Worm (Caenorhabditis elegans) whole organism, mixed stage, embryonic: ENCODE results near the gene Y116A8C.10.

Experiments used
- M03D4.4 ChIP-seq: sonication (generic microtip); optimal IDR thresholded peaks from 2 replicates; lab custom pipeline; 2017; ENCODE audit warnings: mild to moderate bottlenecking, missing genetic modification characterization, missing compliant biosample characterization
- bed-3 ChIP-seq: fragments of 200-800 bp; sonication (Bioruptor generic); optimal IDR thresholded peaks from 3 replicates; lab custom pipeline; 2018; ENCODE audit warnings: mild to moderate bottlenecking, missing genetic modification characterization, moderate library complexity, missing compliant biosample characterization
- blmp-1 ChIP-seq: fragments of 150-350 bp; optimal IDR thresholded peaks from 2 replicates; lab custom pipeline; 2014; ENCODE audit warnings: missing biosample characterization, missing genetic modification characterization
- ceh-39 ChIP-seq: fragments of 150-350 bp; optimal IDR thresholded peaks from 2 replicates; lab custom pipeline; 2014; ENCODE audit warnings: missing biosample characterization, missing genetic modification characterization
- ceh-43 ChIP-seq: fragments of 200-800 bp; sonication (Bioruptor generic); optimal IDR thresholded peaks from 2 replicates; lab custom pipeline; 2018; ENCODE audit warnings: mild to moderate bottlenecking, missing genetic modification characterization, moderate library complexity, missing compliant biosample characterization
- ceh-83 ChIP-seq: fragments of 200-800 bp; sonication (Bioruptor generic); optimal IDR thresholded peaks from 2 replicates; lab custom pipeline; 2018; ENCODE audit warnings: mild to moderate bottlenecking, missing genetic modification characterization, missing compliant biosample characterization
- ces-1 ChIP-seq: fragments of 150-350 bp; optimal IDR thresholded peaks from 2 replicates; lab custom pipeline; 2014; ENCODE audit warnings: missing biosample characterization, missing genetic modification reagents, missing genetic modification characterization
- cnd-1 ChIP-seq: fragments of 200-800 bp; sonication (Bioruptor generic); optimal IDR thresholded peaks from 2 replicates; lab custom pipeline; 2018; ENCODE audit warnings: mild to moderate bottlenecking, missing genetic modification characterization, missing compliant biosample characterization
- drap-1 ChIP-seq: fragments of 200-800 bp; sonication (Bioruptor generic); optimal IDR thresholded peaks from 3 replicates; lab custom pipeline; 2018; ENCODE audit warnings: mild to moderate bottlenecking, missing genetic modification characterization, missing compliant biosample characterization
- elt-1 ChIP-seq: sonication (generic microtip); optimal IDR thresholded peaks from 2 replicates; lab custom pipeline; 2017; ENCODE audit warnings: missing genetic modification characterization, mild to moderate bottlenecking, missing compliant biosample characterization, antibody characterized with exemption, moderate library complexity, borderline replicate concordance; ENCODE audit not compliant: insufficient read depth
- elt-3 ChIP-seq: fragments of 150-350 bp; optimal IDR thresholded peaks from 2 replicates; lab custom pipeline; 2014; ENCODE audit warnings: missing biosample characterization, missing genetic modification characterization
- ham-2 ChIP-seq: fragments of 200-800 bp; sonication (Bioruptor generic); optimal IDR thresholded peaks from 2 replicates; lab custom pipeline; 2018; ENCODE audit warnings: mild to moderate bottlenecking, missing genetic modification characterization, missing compliant biosample characterization
- hlh-1 ChIP-seq: fragments of 150-350 bp; optimal IDR thresholded peaks from 2 replicates; lab custom pipeline; 2014; ENCODE audit warnings: missing biosample characterization, missing genetic modification reagents, missing genetic modification characterization
- lin-13 ChIP-seq: fragments of 150-350 bp; optimal IDR thresholded peaks from 2 replicates; lab custom pipeline; 2014; ENCODE audit warnings: missing biosample characterization, missing genetic modification characterization
- lin-32 ChIP-seq: fragments of 200-800 bp; sonication (Bioruptor generic); optimal IDR thresholded peaks from 2 replicates; lab custom pipeline; 2018; ENCODE audit warnings: mild to moderate bottlenecking, missing genetic modification characterization, missing compliant biosample characterization
- lsy-2 ChIP-seq: fragments of 150-350 bp; optimal IDR thresholded peaks from 2 replicates; lab custom pipeline; 2014; ENCODE audit warnings: missing biosample characterization, missing genetic modification characterization
- mep-1 ChIP-seq: fragments of 150-350 bp; optimal IDR thresholded peaks from 2 replicates; lab custom pipeline; 2017; ENCODE audit warnings: missing biosample characterization, missing genetic modification reagents, missing genetic modification characterization, inconsistent platforms
- mls-2 ChIP-seq: sonication (generic microtip); optimal IDR thresholded peaks from 2 replicates; lab custom pipeline; 2016; ENCODE audit warnings: mild to moderate bottlenecking, missing genetic modification characterization, moderate library complexity, missing compliant biosample characterization
- nhr-12 ChIP-seq: fragments of 150-350 bp; optimal IDR thresholded peaks from 2 replicates; lab custom pipeline; 2014; ENCODE audit warnings: missing biosample characterization, missing genetic modification characterization
- nhr-2 ChIP-seq: fragments of 150-350 bp; optimal IDR thresholded peaks from 2 replicates; lab custom pipeline; 2014; ENCODE audit warnings: missing biosample characterization, missing genetic modification characterization
- nhr-237 ChIP-seq: fragments of 150-350 bp; optimal IDR thresholded peaks from 2 replicates; lab custom pipeline; 2014; ENCODE audit warnings: missing biosample characterization, missing genetic modification characterization
- nhr-28 ChIP-seq: fragments of 150-350 bp; optimal IDR thresholded peaks from 2 replicates; lab custom pipeline; 2014; ENCODE audit warnings: missing biosample characterization, missing genetic modification characterization
- nhr-76 ChIP-seq: sonication (generic microtip); optimal IDR thresholded peaks from 2 replicates; lab custom pipeline; 2017; ENCODE audit warnings: missing biosample characterization, missing genetic modification characterization
- pha-4 ChIP-seq: fragments of 150-350 bp; optimal IDR thresholded peaks from 2 replicates; lab custom pipeline; 2018; ENCODE audit warnings: missing biosample characterization, missing genetic modification reagents, missing genetic modification characterization
- sem-2 ChIP-seq: fragments of 200-800 bp; sonication (Bioruptor generic); optimal IDR thresholded peaks from 2 replicates; lab custom pipeline; 2018; ENCODE audit warnings: mild to moderate bottlenecking, missing genetic modification characterization, missing compliant biosample characterization
- snpc-4 ChIP-seq: fragments of 150-350 bp; optimal IDR thresholded peaks from 2 replicates; lab custom pipeline; 2014; ENCODE audit warnings: missing biosample characterization, missing genetic modification characterization
- tbx-8 ChIP-seq: fragments of 200-800 bp; sonication (Bioruptor generic); optimal IDR thresholded peaks from 2 replicates; lab custom pipeline; 2018; ENCODE audit warnings: mild to moderate bottlenecking, missing genetic modification characterization, moderate library complexity, missing compliant biosample characterization
- unc-120 ChIP-seq: sonication (generic microtip); optimal IDR thresholded peaks from 2 replicates; lab custom pipeline; 2017; ENCODE audit warnings: missing genetic modification characterization, missing compliant biosample characterization; ENCODE audit not compliant: poor library complexity, severe bottlenecking
- unc-39 ChIP-seq: fragments of 150-350 bp; optimal IDR thresholded peaks from 2 replicates; lab custom pipeline; 2014; ENCODE audit warnings: missing biosample characterization, missing genetic modification characterization
- unc-62 ChIP-seq: fragments of 150-350 bp; optimal IDR thresholded peaks from 2 replicates; lab custom pipeline; 2014; ENCODE audit warnings: missing biosample characterization, missing genetic modification reagents, missing genetic modification characterization
- zip-8 ChIP-seq: fragments of 150-350 bp; optimal IDR thresholded peaks from 2 replicates; lab custom pipeline; 2014; ENCODE audit warnings: missing biosample characterization, missing genetic modification characterization
- ztf-11 ChIP-seq: fragments of 150-350 bp; optimal IDR thresholded peaks from 2 replicates; lab custom pipeline; 2014; ENCODE audit warnings: missing biosample characterization, missing genetic modification characterization

Gene Y116A8C.10

ce11 chrIV:16926558-16926957 is 12.3 kb downstream of the Y116A8C.10 start:
- TF ChIP-seq ham-2 (GFP tag; lab: Kevin White, UChicago) (no peak), bed-3 (GFP tag; lab: Kevin White, UChicago) (no peak), nhr-2 (tag; lab: Kevin White, UChicago) (no peak), elt-1 (tag; lab: Kevin White, UChicago) (no peak), nhr-237 (tag; lab: Kevin White, UChicago) (no peak), unc-120 (tag; lab: Kevin White, UChicago) (no peak), zip-8 (tag; lab: Kevin White, UChicago) (no peak), ztf-11 (tag; lab: Kevin White, UChicago) (no peak), nhr-28 (tag; lab: Kevin White, UChicago) (no peak), unc-39 (tag; lab: Kevin White, UChicago) (no peak)

- no peak for TF ChIP-seq nhr-12 (tag; lab: Kevin White, UChicago)
- TF ChIP-seq cnd-1: no peak
- no peak for TF ChIP-seq M03D4.4
- no peak for TF ChIP-seq ces-1
- no peak for TF ChIP-seq nhr-237 (tag; lab: Kevin White, UChicago)
- no peak for TF ChIP-seq elt-3
- no peak for TF ChIP-seq ceh-39
These were observed 13.5 kb downstream of the Y116A8C.10 start for ce11 chrIV:16925363-16925863.

- no peak for TF ChIP-seq blmp-1 (tag; lab: Kevin White, UChicago)
- TF ChIP-seq ceh-43 (GFP tag; lab: Kevin White, UChicago): no peak
- TF ChIP-seq sem-2 (GFP tag; lab: Kevin White, UChicago): no peak
- no peak for TF ChIP-seq nhr-76 (tag; lab: Kevin White, UChicago)
- TF ChIP-seq nhr-2 (tag; lab: Kevin White, UChicago): no peak
- TF ChIP-seq ztf-11 (tag; lab: Kevin White, UChicago): no peak
- TF ChIP-seq lsy-2 (tag; lab: Kevin White, UChicago): no peak
- TF ChIP-seq unc-120 (tag; lab: Kevin White, UChicago): no peak
- TF ChIP-seq bed-3 (GFP tag; lab: Kevin White, UChicago): no peak
- TF ChIP-seq ces-1: no peak
- no peak for TF ChIP-seq mls-2 (tag; lab: Kevin White, UChicago)
- no peak for TF ChIP-seq ham-2 (GFP tag; lab: Kevin White, UChicago)
- no peak for TF ChIP-seq lin-32 (GFP tag; lab: Kevin White, UChicago)
These were observed 14.8 kb downstream of the Y116A8C.10 start, which contains the start of gene nep-24 for ce11 chrIV:16924092-16924491. TSS of gene nep-24 (plus strand) at chrIV:16924392.

DNA sequence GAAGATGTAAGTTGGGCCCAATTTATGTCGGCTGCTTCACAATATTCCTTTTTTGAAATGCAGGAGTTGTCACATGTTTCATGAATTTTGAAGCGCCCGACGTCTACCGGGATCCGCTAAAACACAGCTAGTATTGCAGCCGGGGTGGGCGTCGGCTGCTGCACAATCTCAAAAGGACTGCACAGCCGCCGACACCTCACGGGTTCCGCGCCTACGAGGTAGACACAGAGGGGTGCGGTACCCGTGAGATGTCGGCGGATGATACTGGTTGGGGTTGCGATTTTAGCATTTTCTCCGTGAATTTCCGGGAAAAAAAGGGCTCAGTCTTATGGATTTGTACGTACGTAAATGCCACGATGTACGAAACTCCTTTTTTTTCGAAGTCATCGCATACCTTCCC is 16.9 kb downstream of the Y116A8C.10 start:
- TF ChIP-seq nhr-28 (tag; lab: Kevin White, UChicago) (no peak), unc-62 (GFP tag; lab: Kevin White, UChicago) (no peak), hlh-1 (tag; lab: Kevin White, UChicago) (no peak)

DNA sequence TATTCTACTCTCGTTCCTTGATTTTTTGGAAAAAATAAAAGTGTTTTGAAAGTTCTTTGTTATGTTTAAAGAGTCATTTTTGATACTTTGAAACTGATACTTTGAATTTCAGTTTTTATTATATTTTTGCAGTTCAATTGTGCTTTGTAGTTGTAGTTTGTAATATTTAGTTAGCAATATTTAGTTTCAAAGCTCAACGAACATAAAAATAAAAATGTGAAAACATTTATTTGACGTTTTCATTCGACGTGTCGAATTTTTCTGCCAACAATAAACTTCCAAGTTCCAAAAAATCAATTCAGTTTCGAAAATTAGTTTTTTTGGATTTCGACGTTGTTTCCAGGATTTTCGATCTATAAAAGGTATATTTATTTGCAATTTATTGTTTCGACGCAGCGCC is 18.9 kb downstream of the Y116A8C.10 start, which contains the start of gene nep-23:
TSS of gene nep-23 (plus strand) at position 301 of the 400 bp plus-strand sequence.
- TF ChIP-seq unc-120 (tag; lab: Kevin White, UChicago) (no peak), blmp-1 (tag; lab: Kevin White, UChicago) (no peak)

DNA sequence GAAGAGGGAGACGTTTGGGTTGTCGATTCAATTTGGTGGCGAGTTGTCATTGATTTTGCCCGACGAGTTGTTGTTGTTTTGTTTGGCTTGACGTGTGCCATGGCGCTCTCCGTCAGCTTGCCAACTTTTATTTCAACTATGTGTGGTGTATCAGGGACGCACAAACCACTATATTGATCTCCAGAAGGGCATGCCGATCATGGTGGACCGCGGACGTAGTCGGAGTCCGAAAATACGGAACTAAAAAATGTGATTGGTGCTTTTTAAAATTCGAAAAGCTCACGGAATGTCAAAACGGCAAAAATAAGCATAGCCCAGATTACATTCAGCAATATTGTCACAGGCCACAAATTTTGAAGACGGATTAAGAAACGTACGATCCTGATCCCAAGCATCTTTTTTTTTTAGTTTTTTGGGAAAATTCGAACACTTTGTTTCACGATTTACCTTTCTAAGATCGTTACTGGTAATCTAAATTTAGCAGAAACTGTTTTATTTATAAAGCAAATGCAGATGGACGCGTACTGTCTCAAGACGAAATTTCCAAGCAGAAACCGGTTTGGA is 19.6 kb downstream of the Y116A8C.10 start, which contains the start of the genes Y116A8C.470 and Y116A8C.463:
TSS of gene Y116A8C.470 (minus strand) at position 101 of the 564 bp plus-strand sequence.
TSS of gene Y116A8C.463 (plus strand) at position 514 of the 564 bp plus-strand sequence.
- TF ChIP-seq mep-1 (tag; lab: Kevin White, UChicago): no peak
- no peak for TF ChIP-seq mls-2 (tag; lab: Kevin White, UChicago)
- no peak for TF ChIP-seq hlh-1 (tag; lab: Kevin White, UChicago)
- no peak for TF ChIP-seq lin-32 (GFP tag; lab: Kevin White, UChicago)
- no peak for TF ChIP-seq cnd-1
- TF ChIP-seq ztf-11 (tag; lab: Kevin White, UChicago): no peak
- TF ChIP-seq ceh-83 (GFP tag; lab: Kevin White, UChicago): no peak
- TF ChIP-seq unc-39 (tag; lab: Kevin White, UChicago): no peak
- no peak for TF ChIP-seq nhr-237 (tag; lab: Kevin White, UChicago)
- no peak for TF ChIP-seq drap-1 (GFP tag; lab: Kevin White, UChicago)
- no peak for TF ChIP-seq ham-2 (GFP tag; lab: Kevin White, UChicago)
- TF ChIP-seq M03D4.4: no peak
- TF ChIP-seq tbx-8 (GFP tag; lab: Kevin White, UChicago): no peak
- TF ChIP-seq pha-4: no peak
- no peak for TF ChIP-seq lin-13 (tag; lab: Kevin White, UChicago)
- no peak for TF ChIP-seq snpc-4 (tag; lab: Kevin White, UChicago)
- no peak for TF ChIP-seq zip-8 (tag; lab: Kevin White, UChicago)
